Fruit fly (Drosophila melanogaster) whole organism, pupa: ENCODE measurements around the gene GAA1.

Experiments used
- CG10348 ChIP-seq: fragments of 200-800 bp; sonication (Bioruptor generic); IDR thresholded peaks from 2 replicates; pipeline ENCODE4 v1.3.6; 2022; ENCODE audit warnings: missing biosample characterization, missing genetic modification characterization
- CG12605 ChIP-seq: fragments of 200-800 bp; sonication (Bioruptor generic); IDR thresholded peaks from 2 replicates; pipeline ENCODE4 v1.3.6; 2022; ENCODE audit warnings: missing biosample characterization, missing genetic modification characterization
- CG13204 ChIP-seq: fragments of 200-800 bp; sonication (Bioruptor generic); optimal IDR thresholded peaks from 2 replicates; lab custom pipeline; 2018; ENCODE audit warnings: missing biosample characterization, mild to moderate bottlenecking, missing genetic modification characterization, moderate library complexity
- CG14655 ChIP-seq: fragments of 200-800 bp; sonication (Bioruptor generic); optimal IDR thresholded peaks from 3 replicates; lab custom pipeline; 2017; ENCODE audit warnings: mild to moderate bottlenecking, missing biosample characterization, missing genetic modification reagents, missing genetic modification characterization
- CG15710 ChIP-seq: fragments of 200-800 bp; sonication (Bioruptor generic); optimal IDR thresholded peaks from 2 replicates; lab custom pipeline; 2018; ENCODE audit warnings: missing biosample characterization, mild to moderate bottlenecking, missing genetic modification characterization, moderate library complexity
- CG17806 ChIP-seq: fragments of 200-800 bp; sonication (Bioruptor generic); optimal IDR thresholded peaks from 2 replicates; lab custom pipeline; 2018; ENCODE audit warnings: missing biosample characterization, mild to moderate bottlenecking, missing genetic modification characterization, moderate library complexity
- CG32121 ChIP-seq: fragments of 200-800 bp; sonication (Bioruptor generic); IDR thresholded peaks from 2 replicates; pipeline ENCODE4 v1.3.6; 2022; ENCODE audit warnings: missing biosample characterization, missing genetic modification characterization
- CG34367 ChIP-seq: fragments of 200-800 bp; sonication (Bioruptor generic); optimal IDR thresholded peaks from 2 replicates; lab custom pipeline; 2018; ENCODE audit warnings: missing biosample characterization, mild to moderate bottlenecking, missing genetic modification characterization
- CG4496 ChIP-seq: fragments of 200-800 bp; sonication (Bioruptor generic); IDR thresholded peaks from 3 replicates; pipeline ENCODE4 v1.3.6; 2022; ENCODE audit warnings: missing biosample characterization, missing genetic modification characterization
- CG8159 ChIP-seq: fragments of 200-800 bp; sonication (Bioruptor generic); optimal IDR thresholded peaks from 3 replicates; lab custom pipeline; 2018; ENCODE audit warnings: missing biosample characterization, mild to moderate bottlenecking, missing genetic modification characterization, moderate library complexity
- CG8301 ChIP-seq: fragments of 200-800 bp; sonication (Bioruptor generic); optimal IDR thresholded peaks from 2 replicates; lab custom pipeline; 2018; ENCODE audit warnings: missing biosample characterization, mild to moderate bottlenecking, missing genetic modification characterization
- CG9948 ChIP-seq: fragments of 200-800 bp; sonication (Bioruptor generic); optimal IDR thresholded peaks from 2 replicates; lab custom pipeline; 2018; ENCODE audit warnings: missing biosample characterization, mild to moderate bottlenecking, missing genetic modification characterization, moderate library complexity
- D1 ChIP-seq: fragments of 200-800 bp; sonication (Bioruptor generic); optimal IDR thresholded peaks from 2 replicates; lab custom pipeline; 2018; ENCODE audit warnings: missing biosample characterization, mild to moderate bottlenecking, missing genetic modification characterization, moderate library complexity
- EcR ChIP-seq: fragments of 200-800 bp; sonication (Bioruptor generic); optimal IDR thresholded peaks from 3 replicates; lab custom pipeline; 2019; ENCODE audit warnings: missing biosample characterization, missing genetic modification characterization, mild to moderate bottlenecking, moderate library complexity, missing genetic modification reagents
- Ets98B ChIP-seq: fragments of 200-800 bp; sonication (Bioruptor generic); IDR thresholded peaks from 2 replicates; pipeline ENCODE4 v1.3.6; 2022; ENCODE audit warnings: missing biosample characterization, missing genetic modification characterization
- Pif1A ChIP-seq: fragments of 200-800 bp; sonication (Bioruptor generic); optimal IDR thresholded peaks from 3 replicates; lab custom pipeline; 2016; ENCODE audit warnings: missing biosample characterization, missing genetic modification characterization
- Pif1B ChIP-seq: fragments of 200-800 bp; sonication (Bioruptor generic); optimal IDR thresholded peaks from 3 replicates; lab custom pipeline; 2016; ENCODE audit warnings: missing biosample characterization, missing genetic modification characterization
- Snoo ChIP-seq: fragments of 200-800 bp; sonication (Bioruptor generic); optimal IDR thresholded peaks from 3 replicates; lab custom pipeline; 2017; ENCODE audit warnings: missing biosample characterization, mild to moderate bottlenecking, missing genetic modification characterization, inconsistent platforms
- fd96Ca ChIP-seq: fragments of 200-800 bp; sonication (Bioruptor generic); IDR thresholded peaks from 3 replicates; pipeline ENCODE4 v1.3.6; 2022; ENCODE audit warnings: missing biosample characterization, missing genetic modification characterization
- gl ChIP-seq: fragments of 200-800 bp; sonication (Bioruptor generic); optimal IDR thresholded peaks from 2 replicates; lab custom pipeline; 2018; ENCODE audit warnings: missing biosample characterization, mild to moderate bottlenecking, missing genetic modification characterization
- rn ChIP-seq: fragments of 200-800 bp; sonication (Bioruptor generic); IDR thresholded peaks from 2 replicates; pipeline ENCODE4 v1.3.6; 2022; ENCODE audit warnings: missing biosample characterization, missing genetic modification characterization

Gene GAA1

DNA sequence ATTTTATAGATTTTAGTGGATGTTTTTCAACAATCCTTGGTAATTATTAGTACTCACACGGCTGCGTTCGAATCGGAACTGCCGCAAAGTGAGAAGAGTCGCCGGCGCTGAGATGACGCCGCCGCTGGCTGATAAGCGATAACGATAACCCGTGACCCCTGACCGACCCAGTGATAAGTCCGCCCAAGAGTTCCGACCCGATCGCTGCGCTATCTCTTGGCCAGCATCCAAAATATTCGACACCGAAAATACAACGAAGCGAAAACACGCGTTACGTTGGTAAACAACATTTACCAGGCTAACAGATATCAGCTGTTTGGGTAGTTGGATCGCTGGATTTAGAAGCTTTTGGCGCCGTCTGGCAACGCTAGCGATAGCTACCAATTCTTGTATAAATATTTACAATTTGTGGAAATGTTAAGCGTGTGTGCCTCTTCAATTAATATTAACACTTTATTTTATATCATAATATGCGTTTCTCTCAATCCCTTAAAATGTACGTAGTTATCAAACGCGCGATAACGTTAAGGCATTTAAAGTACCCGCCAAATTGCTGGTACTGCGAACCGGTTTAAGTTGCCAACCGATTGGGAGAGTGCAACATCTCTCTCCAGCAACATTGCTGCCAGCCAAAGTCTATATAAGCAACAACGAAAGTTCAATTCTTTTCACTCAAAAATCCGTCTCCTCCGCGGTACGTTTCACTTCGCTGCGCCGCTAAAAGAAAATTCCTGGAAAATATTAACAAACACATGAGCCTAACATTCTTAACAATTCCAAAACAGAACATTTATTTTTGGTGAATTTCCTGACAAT is 43.5 kb upstream of the GAA1 start, which contains the start of the genes Shmt and CG3726:
Gene Shmt (minus strand): TSS at position 304 of the 816 bp plus-strand sequence.
Gene CG3726 (plus strand): TSS at position 604 of the 816 bp plus-strand sequence.
- TF ChIP-seq D1 (tag; lab: Kevin White, UChicago) (peak; percentile 81), CG32121 (GFP tag; lab: Robert Waterston, UW) (no peak), Snoo (tag; lab: Kevin White, UChicago) (no peak), EcR (GFP tag; lab: Kevin White, UChicago) (no peak), CG8301 (tag; lab: Kevin White, UChicago) (no peak), CG12605 (GFP tag; lab: Robert Waterston, UW) (peak; percentile 30; the same call in 1 of the 2 replicates), CG15710 (tag; lab: Kevin White, UChicago) (no peak), gl (tag; lab: Kevin White, UChicago) (no peak), CG9948 (tag; lab: Kevin White, UChicago) (no peak), CG8159 (tag; lab: Kevin White, UChicago) (no peak), CG34367 (tag; lab: Kevin White, UChicago) (no peak), CG14655 (GFP tag; lab: Kevin White, UChicago) (no peak), Pif1A (peak; percentile 17), Pif1B (GFP tag; lab: Kevin White, UChicago) (no peak), rn (GFP tag; lab: Robert Waterston, UW) (no peak), Ets98B (GFP tag; lab: Robert Waterston, UW) (no peak), CG10348 (GFP tag; lab: Robert Waterston, UW) (no peak), CG13204 (GFP tag; lab: Kevin White, UChicago) (no peak), fd96Ca (GFP tag; lab: Robert Waterston, UW) (no peak), CG4496 (0 out of 3 replicates have a peak, but pooled peaks have one; percentile 5), CG17806 (tag; lab: Kevin White, UChicago) (no peak)

dm6 chrX:5915752-5916493 is 42.8 kb upstream of the GAA1 start:
- no peak for TF ChIP-seq gl (tag; lab: Kevin White, UChicago)
- peak; percentile 30; the same call in 1 of the 2 replicates for TF ChIP-seq Ets98B (GFP tag; lab: Robert Waterston, UW)
- no peak for TF ChIP-seq Pif1B (GFP tag; lab: Kevin White, UChicago)
- no peak for TF ChIP-seq EcR (GFP tag; lab: Kevin White, UChicago)
- peak; percentile 5 for TF ChIP-seq CG34367 (tag; lab: Kevin White, UChicago)
- no peak for TF ChIP-seq Pif1A
- no peak for TF ChIP-seq CG9948 (tag; lab: Kevin White, UChicago)
- TF ChIP-seq CG12605 (GFP tag; lab: Robert Waterston, UW) = no peak
- TF ChIP-seq CG14655 (GFP tag; lab: Kevin White, UChicago) = no peak
- TF ChIP-seq CG32121 (GFP tag; lab: Robert Waterston, UW) = 0 out of 2 replicates have a peak, but pooled peaks have one; percentile 7
- TF ChIP-seq rn (GFP tag; lab: Robert Waterston, UW) = no peak
- 0 out of 3 replicates have a peak, but pooled peaks have one; percentile 4 for TF ChIP-seq CG4496
- no peak for TF ChIP-seq CG17806 (tag; lab: Kevin White, UChicago)
- no peak for TF ChIP-seq Snoo (tag; lab: Kevin White, UChicago)
- TF ChIP-seq CG8301 (tag; lab: Kevin White, UChicago) = no peak
- peak; percentile 2 for TF ChIP-seq CG8159 (tag; lab: Kevin White, UChicago)
- no peak for TF ChIP-seq D1 (tag; lab: Kevin White, UChicago)
- no peak for TF ChIP-seq CG13204 (GFP tag; lab: Kevin White, UChicago)
- 0 out of 3 replicates have a peak, but pooled peaks have one; percentile 51 for TF ChIP-seq fd96Ca (GFP tag; lab: Robert Waterston, UW)
- TF ChIP-seq CG15710 (tag; lab: Kevin White, UChicago) = no peak
- no peak for TF ChIP-seq CG10348 (GFP tag; lab: Robert Waterston, UW)

DNA sequence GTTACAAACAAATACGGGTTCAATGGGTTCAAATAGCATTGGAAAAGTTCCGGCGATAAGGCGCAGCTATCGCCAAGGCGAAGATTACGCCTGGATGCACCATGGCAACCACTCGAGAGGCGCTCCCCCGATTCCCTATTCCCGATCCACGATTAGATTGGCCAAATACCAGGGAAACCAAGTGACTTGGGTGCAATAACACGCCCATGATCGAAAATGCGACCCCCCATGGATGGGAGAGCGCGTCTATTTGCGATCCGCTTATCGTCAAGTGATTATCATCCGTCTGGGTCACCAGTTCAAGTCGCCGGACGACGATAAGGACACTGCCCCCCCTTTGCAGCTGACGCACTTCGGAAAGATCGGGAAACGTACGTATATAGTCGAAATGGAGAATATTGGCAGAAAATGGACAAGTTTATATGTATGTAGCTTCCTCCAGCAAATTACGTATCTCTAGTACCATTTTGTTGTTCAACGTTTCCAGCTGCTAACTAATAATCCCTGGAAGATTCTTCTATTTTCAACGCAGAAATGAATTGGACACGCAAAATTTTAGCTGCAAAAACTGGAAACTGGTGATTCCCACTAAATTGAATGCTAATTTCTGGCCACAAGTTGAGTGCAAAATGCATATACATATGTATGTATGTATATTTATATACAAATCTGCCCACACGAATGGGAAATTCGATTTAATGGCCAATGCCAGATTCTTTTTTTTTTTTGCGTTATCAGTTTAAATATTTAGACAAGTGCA is 42.0 kb upstream of the GAA1 start:
- TF ChIP-seq CG8159 (tag; lab: Kevin White, UChicago) (no peak), EcR (GFP tag; lab: Kevin White, UChicago) (peak; percentile 89)
- TF ChIP-seq, all 21 proteins: peak for 1

DNA sequence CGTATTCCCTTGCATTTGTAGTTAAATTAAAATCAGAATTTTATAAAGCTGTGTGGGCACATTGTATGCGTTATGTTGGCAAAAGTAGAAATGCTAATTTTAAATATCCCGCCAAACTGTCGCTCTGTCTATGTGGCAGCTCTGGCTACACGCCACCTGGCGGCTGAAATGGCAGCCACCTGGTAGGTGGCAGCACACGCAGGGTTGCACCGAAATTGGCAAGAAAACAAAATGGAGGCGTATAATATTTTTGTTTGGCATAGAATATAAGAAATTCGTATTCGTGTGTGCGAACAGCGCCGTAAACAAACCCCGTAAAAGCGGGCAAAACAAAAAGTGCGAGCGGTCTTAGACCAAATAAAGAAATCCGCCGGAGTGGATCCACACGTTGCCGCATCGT is 34.8 kb upstream of the GAA1 start, which contains the start of gene CG12236:
Gene CG12236 (plus strand): TSS at position 220 of the 400 bp plus-strand sequence.
- TF ChIP-seq CG15710 (tag; lab: Kevin White, UChicago) (peak; percentile 3), EcR (GFP tag; lab: Kevin White, UChicago) (peak; percentile 4), Snoo (tag; lab: Kevin White, UChicago) (peak; percentile 26), CG8159 (tag; lab: Kevin White, UChicago) (peak; percentile 16), CG8301 (tag; lab: Kevin White, UChicago) (no peak), CG34367 (tag; lab: Kevin White, UChicago) (no peak), CG9948 (tag; lab: Kevin White, UChicago) (no peak)
